Worm (Caenorhabditis elegans) whole organism, mixed stage, embryonic: ENCODE data around the gene Y76B12C.8.

Experiments used
- M03D4.4 ChIP-seq: sonication (generic microtip); optimal IDR thresholded peaks from 2 replicates; lab custom pipeline; 2017; ENCODE audit warnings: mild to moderate bottlenecking, missing genetic modification characterization, missing compliant biosample characterization
- bed-3 ChIP-seq: fragments of 200-800 bp; sonication (Bioruptor generic); optimal IDR thresholded peaks from 3 replicates; lab custom pipeline; 2018; ENCODE audit warnings: mild to moderate bottlenecking, missing genetic modification characterization, moderate library complexity, missing compliant biosample characterization
- blmp-1 ChIP-seq: fragments of 150-350 bp; optimal IDR thresholded peaks from 2 replicates; lab custom pipeline; 2014; ENCODE audit warnings: missing biosample characterization, missing genetic modification characterization
- ceh-39 ChIP-seq: fragments of 150-350 bp; optimal IDR thresholded peaks from 2 replicates; lab custom pipeline; 2014; ENCODE audit warnings: missing biosample characterization, missing genetic modification characterization
- ceh-43 ChIP-seq: fragments of 200-800 bp; sonication (Bioruptor generic); optimal IDR thresholded peaks from 2 replicates; lab custom pipeline; 2018; ENCODE audit warnings: mild to moderate bottlenecking, missing genetic modification characterization, moderate library complexity, missing compliant biosample characterization
- ces-1 ChIP-seq: fragments of 150-350 bp; optimal IDR thresholded peaks from 2 replicates; lab custom pipeline; 2014; ENCODE audit warnings: missing biosample characterization, missing genetic modification reagents, missing genetic modification characterization
- drap-1 ChIP-seq: fragments of 200-800 bp; sonication (Bioruptor generic); optimal IDR thresholded peaks from 3 replicates; lab custom pipeline; 2018; ENCODE audit warnings: mild to moderate bottlenecking, missing genetic modification characterization, missing compliant biosample characterization
- elt-1 ChIP-seq: sonication (generic microtip); optimal IDR thresholded peaks from 2 replicates; lab custom pipeline; 2017; ENCODE audit warnings: missing genetic modification characterization, mild to moderate bottlenecking, missing compliant biosample characterization, antibody characterized with exemption, moderate library complexity, borderline replicate concordance; ENCODE audit not compliant: insufficient read depth
- elt-3 ChIP-seq: fragments of 150-350 bp; optimal IDR thresholded peaks from 2 replicates; lab custom pipeline; 2014; ENCODE audit warnings: missing biosample characterization, missing genetic modification characterization
- flh-1 ChIP-seq: fragments of 200-800 bp; sonication (Bioruptor generic); optimal IDR thresholded peaks from 2 replicates; lab custom pipeline; 2018; ENCODE audit warnings: mild to moderate bottlenecking, missing genetic modification characterization, moderate library complexity, missing compliant biosample characterization
- ham-2 ChIP-seq: fragments of 200-800 bp; sonication (Bioruptor generic); optimal IDR thresholded peaks from 2 replicates; lab custom pipeline; 2018; ENCODE audit warnings: mild to moderate bottlenecking, missing genetic modification characterization, missing compliant biosample characterization
- hlh-1 ChIP-seq: fragments of 150-350 bp; optimal IDR thresholded peaks from 2 replicates; lab custom pipeline; 2014; ENCODE audit warnings: missing biosample characterization, missing genetic modification reagents, missing genetic modification characterization
- lin-13 ChIP-seq: fragments of 150-350 bp; optimal IDR thresholded peaks from 2 replicates; lab custom pipeline; 2014; ENCODE audit warnings: missing biosample characterization, missing genetic modification characterization
- lin-32 ChIP-seq: fragments of 200-800 bp; sonication (Bioruptor generic); optimal IDR thresholded peaks from 2 replicates; lab custom pipeline; 2018; ENCODE audit warnings: mild to moderate bottlenecking, missing genetic modification characterization, missing compliant biosample characterization
- lsy-2 ChIP-seq: fragments of 150-350 bp; optimal IDR thresholded peaks from 2 replicates; lab custom pipeline; 2014; ENCODE audit warnings: missing biosample characterization, missing genetic modification characterization
- mab-5 ChIP-seq: fragments of 150-350 bp; optimal IDR thresholded peaks from 2 replicates; lab custom pipeline; 2014; ENCODE audit warnings: missing biosample characterization, missing genetic modification characterization
- mep-1 ChIP-seq: fragments of 150-350 bp; optimal IDR thresholded peaks from 2 replicates; lab custom pipeline; 2017; ENCODE audit warnings: missing biosample characterization, missing genetic modification reagents, missing genetic modification characterization, inconsistent platforms
- mls-2 ChIP-seq: sonication (generic microtip); optimal IDR thresholded peaks from 2 replicates; lab custom pipeline; 2016; ENCODE audit warnings: mild to moderate bottlenecking, missing genetic modification characterization, moderate library complexity, missing compliant biosample characterization
- nhr-12 ChIP-seq: fragments of 150-350 bp; optimal IDR thresholded peaks from 2 replicates; lab custom pipeline; 2014; ENCODE audit warnings: missing biosample characterization, missing genetic modification characterization
- nhr-2 ChIP-seq: fragments of 150-350 bp; optimal IDR thresholded peaks from 2 replicates; lab custom pipeline; 2014; ENCODE audit warnings: missing biosample characterization, missing genetic modification characterization
- nhr-237 ChIP-seq: fragments of 150-350 bp; optimal IDR thresholded peaks from 2 replicates; lab custom pipeline; 2014; ENCODE audit warnings: missing biosample characterization, missing genetic modification characterization
- nhr-28 ChIP-seq: fragments of 150-350 bp; optimal IDR thresholded peaks from 2 replicates; lab custom pipeline; 2014; ENCODE audit warnings: missing biosample characterization, missing genetic modification characterization
- nhr-76 ChIP-seq: sonication (generic microtip); optimal IDR thresholded peaks from 2 replicates; lab custom pipeline; 2017; ENCODE audit warnings: missing biosample characterization, missing genetic modification characterization
- sem-2 ChIP-seq: fragments of 200-800 bp; sonication (Bioruptor generic); optimal IDR thresholded peaks from 2 replicates; lab custom pipeline; 2018; ENCODE audit warnings: mild to moderate bottlenecking, missing genetic modification characterization, missing compliant biosample characterization
- snpc-4 ChIP-seq: fragments of 150-350 bp; optimal IDR thresholded peaks from 2 replicates; lab custom pipeline; 2014; ENCODE audit warnings: missing biosample characterization, missing genetic modification characterization
- sptf-1 ChIP-seq: sonication (generic microtip); optimal IDR thresholded peaks from 2 replicates; lab custom pipeline; 2017; ENCODE audit warnings: mild to moderate bottlenecking, missing genetic modification characterization, moderate library complexity, missing compliant biosample characterization
- tbx-8 ChIP-seq: fragments of 200-800 bp; sonication (Bioruptor generic); optimal IDR thresholded peaks from 2 replicates; lab custom pipeline; 2018; ENCODE audit warnings: mild to moderate bottlenecking, missing genetic modification characterization, moderate library complexity, missing compliant biosample characterization
- unc-120 ChIP-seq: sonication (generic microtip); optimal IDR thresholded peaks from 2 replicates; lab custom pipeline; 2017; ENCODE audit warnings: missing genetic modification characterization, missing compliant biosample characterization; ENCODE audit not compliant: poor library complexity, severe bottlenecking
- unc-62 ChIP-seq: fragments of 150-350 bp; optimal IDR thresholded peaks from 2 replicates; lab custom pipeline; 2014; ENCODE audit warnings: missing biosample characterization, missing genetic modification reagents, missing genetic modification characterization
- zip-8 ChIP-seq: fragments of 150-350 bp; optimal IDR thresholded peaks from 2 replicates; lab custom pipeline; 2014; ENCODE audit warnings: missing biosample characterization, missing genetic modification characterization

Gene Y76B12C.8

ce11 chrIV:1956411-1956810 lies 23.4 kb upstream of the Y76B12C.8 start, which contains the start of gene F52C12.6:
Gene F52C12.6 (plus strand): TSS chrIV:1956711.
- TF ChIP-seq mep-1 (tag; lab: Kevin White, UChicago) (no peak), lsy-2 (tag; lab: Kevin White, UChicago) (no peak), flh-1 (GFP tag; lab: Kevin White, UChicago) (no peak), zip-8 (tag; lab: Kevin White, UChicago) (no peak), ces-1 (GFP tag; lab: Kevin White, UChicago) (no peak), sem-2 (no peak), mls-2 (tag; lab: Kevin White, UChicago) (no peak), sptf-1 (tag; lab: Kevin White, UChicago) (no peak), nhr-28 (tag; lab: Kevin White, UChicago) (no peak), lin-13 (no peak), nhr-12 (tag; lab: Kevin White, UChicago) (no peak), ham-2 (no peak), elt-1 (tag; lab: Kevin White, UChicago) (no peak), nhr-76 (tag; lab: Kevin White, UChicago) (no peak), blmp-1 (no peak), tbx-8 (GFP tag; lab: Kevin White, UChicago) (no peak), ceh-43 (GFP tag; lab: Kevin White, UChicago) (no peak), snpc-4 (tag; lab: Kevin White, UChicago) (no peak), bed-3 (no peak)

DNA sequence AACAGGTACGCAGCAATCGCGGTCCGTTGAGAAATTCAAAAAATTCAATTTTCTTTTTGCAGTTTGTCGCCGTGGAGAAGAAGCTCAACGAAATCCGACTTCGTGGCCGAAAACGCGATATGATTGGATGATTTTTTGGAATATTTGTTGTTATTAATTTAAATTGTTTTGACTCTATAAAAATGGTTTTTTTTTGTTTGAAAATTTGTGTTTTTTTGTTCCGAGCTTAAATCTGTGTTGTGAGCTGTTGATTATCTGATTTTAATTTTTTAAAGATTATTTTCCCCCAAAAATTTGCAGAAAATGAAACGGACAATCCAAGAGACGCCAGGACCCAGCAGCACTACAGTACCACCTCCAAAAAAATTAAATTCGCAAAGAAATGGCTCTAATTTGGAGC lies 20.2 kb upstream of the Y76B12C.8 start, which contains the start of gene tdpo-1:
Gene tdpo-1, plus strand, starts transcription at position 301 of the 400 bp plus-strand sequence.
- TF ChIP-seq lin-32 (GFP tag; lab: Kevin White, UChicago) (no peak), hlh-1 (tag; lab: Kevin White, UChicago) (no peak), elt-1 (tag; lab: Kevin White, UChicago) (no peak), unc-120 (tag; lab: Kevin White, UChicago) (no peak), nhr-28 (tag; lab: Kevin White, UChicago) (no peak), zip-8 (tag; lab: Kevin White, UChicago) (no peak), mab-5 (tag; lab: Kevin White, UChicago) (no peak), M03D4.4 (tag; lab: Kevin White, UChicago) (no peak), ham-2 (no peak), drap-1 (GFP tag; lab: Kevin White, UChicago) (no peak), elt-3 (no peak), unc-62 (no peak), nhr-237 (tag; lab: Kevin White, UChicago) (no peak), bed-3 (no peak), mls-2 (tag; lab: Kevin White, UChicago) (no peak)

ce11 chrIV:1963247-1963646 lies 16.5 kb upstream of the Y76B12C.8 start, which contains the start of gene ulp-3:
Gene ulp-3 (plus strand): TSS chrIV:1963634.
- no peak for TF ChIP-seq snpc-4 (tag; lab: Kevin White, UChicago)
- TF ChIP-seq elt-1 (tag; lab: Kevin White, UChicago): no peak
- no peak for TF ChIP-seq ham-2
- no peak for TF ChIP-seq unc-62
- TF ChIP-seq ces-1 (GFP tag; lab: Kevin White, UChicago): no peak
- no peak for TF ChIP-seq drap-1 (GFP tag; lab: Kevin White, UChicago)
- TF ChIP-seq nhr-12 (tag; lab: Kevin White, UChicago): no peak
- TF ChIP-seq nhr-237 (tag; lab: Kevin White, UChicago): no peak
- TF ChIP-seq lin-32 (GFP tag; lab: Kevin White, UChicago): no peak
- no peak for TF ChIP-seq sem-2
- TF ChIP-seq nhr-28 (tag; lab: Kevin White, UChicago): no peak
- no peak for TF ChIP-seq M03D4.4 (tag; lab: Kevin White, UChicago)
- no peak for TF ChIP-seq lin-13
- TF ChIP-seq unc-120 (tag; lab: Kevin White, UChicago): no peak

- no peak for TF ChIP-seq ceh-39 (tag; lab: Kevin White, UChicago)
- TF ChIP-seq elt-1 (tag; lab: Kevin White, UChicago): no peak
- TF ChIP-seq zip-8 (tag; lab: Kevin White, UChicago): no peak
- TF ChIP-seq nhr-237 (tag; lab: Kevin White, UChicago): no peak
- TF ChIP-seq tbx-8 (GFP tag; lab: Kevin White, UChicago): no peak
- no peak for TF ChIP-seq M03D4.4 (tag; lab: Kevin White, UChicago)
- TF ChIP-seq mep-1 (tag; lab: Kevin White, UChicago): no peak
- no peak for TF ChIP-seq drap-1 (GFP tag; lab: Kevin White, UChicago)
- no peak for TF ChIP-seq blmp-1
- TF ChIP-seq bed-3: no peak
- no peak for TF ChIP-seq nhr-2 (tag; lab: Kevin White, UChicago)
Measured at ce11 chrIV:1964057-1964456, 15.7 kb upstream of the Y76B12C.8 start.
